Fruit fly (Drosophila melanogaster): Measurements from ENCODE around the gene Pmvk.
A peak's percentile ranks its signal among the peaks of the same experiment; 100 is the strongest.

Pmvk gene

dm6 chr2L:19549412-19549811 lies 30.7 kb downstream of the Pmvk start (continued):
- no peak for TF ChIP-seq sim (GFP tag; IDR thresholded peaks at IDR 0.05)
- no peak for TF ChIP-seq CG13775 (GFP tag; optimal IDR thresholded peaks at IDR 0.05)
- TF ChIP-seq caup (GFP tag; optimal IDR thresholded peaks at IDR 0.05; ENCODE audit: severe bottlenecking): peak; percentile 47
- TF ChIP-seq lbe (GFP tag; optimal IDR thresholded peaks at IDR 0.05): no peak
- TF ChIP-seq gsb-n (tag; optimal IDR thresholded peaks at IDR 0.05): no peak
- TF ChIP-seq CG34376 (GFP tag; optimal IDR thresholded peaks at IDR 0.05): peak; percentile 92
- TF ChIP-seq Mes4 (GFP tag; optimal IDR thresholded peaks at IDR 0.05): no peak
- no peak for TF ChIP-seq gt (GFP tag; IDR thresholded peaks at IDR 0.05)
- TF ChIP-seq mam (GFP tag; optimal IDR thresholded peaks at IDR 0.05): no peak
- TF ChIP-seq CG4820 (GFP tag; optimal IDR thresholded peaks at IDR 0.05): no peak
- no peak for TF ChIP-seq sd (tag; optimal IDR thresholded peaks at IDR 0.05)
- peak; percentile 21; the same call in 1 of the 2 replicates for TF ChIP-seq CG13287 (GFP tag; IDR thresholded peaks at IDR 0.05; ENCODE audit: partially characterized antibody)
- no peak for TF ChIP-seq ap (GFP tag; IDR thresholded peaks at IDR 0.05)
- no peak for TF ChIP-seq HmgD (GFP tag; optimal IDR thresholded peaks at IDR 0.05)
- TF ChIP-seq gro (GFP tag; optimal IDR thresholded peaks at IDR 0.05): no peak
- TF ChIP-seq so (GFP tag; IDR thresholded peaks at IDR 0.05): peak; percentile 50; the same call in 1 of the 3 replicates
- no peak for TF ChIP-seq CG11560 (tag; IDR thresholded peaks at IDR 0.05)
- no peak for TF ChIP-seq CG3838 (GFP tag; optimal IDR thresholded peaks at IDR 0.05)
- TF ChIP-seq Sox100B (GFP tag; optimal IDR thresholded peaks at IDR 0.05): no peak
- no peak for TF ChIP-seq CG17912 (GFP tag; optimal IDR thresholded peaks at IDR 0.05)
- no peak for TF ChIP-seq CG10366 (GFP tag; IDR thresholded peaks at IDR 0.05)
- TF ChIP-seq unpg (GFP tag; optimal IDR thresholded peaks at IDR 0.05): no peak
- no peak for TF ChIP-seq CG32532 (GFP tag; IDR thresholded peaks at IDR 0.05)
- TF ChIP-seq kay (GFP tag; optimal IDR thresholded peaks at IDR 0.05): no peak
- 0 out of 2 replicates have a peak, but pooled peaks have one; percentile 7 for TF ChIP-seq Xrp1 (GFP tag; IDR thresholded peaks at IDR 0.05)
- no peak for TF ChIP-seq Dad (GFP tag; optimal IDR thresholded peaks at IDR 0.05)
- TF ChIP-seq CHES-1-like (GFP tag; optimal IDR thresholded peaks at IDR 0.05): no peak
- TF ChIP-seq CG14965 (GFP tag; optimal IDR thresholded peaks at IDR 0.05; ENCODE audit: borderline replicate concordance): no peak
- TF ChIP-seq emc (GFP tag; optimal IDR thresholded peaks at IDR 0.05): no peak
- TF ChIP-seq hkb (optimal IDR thresholded peaks at IDR 0.05): no peak
- no peak for TF ChIP-seq hkb (GFP tag; IDR thresholded peaks at IDR 0.05)
- no peak for TF ChIP-seq CG9932 (GFP tag; IDR thresholded peaks at IDR 0.05)
- peak; percentile 46; the same call in 1 of the 3 replicates for TF ChIP-seq Dbx (GFP tag; IDR thresholded peaks at IDR 0.05)
- no peak for TF ChIP-seq CG9876 (GFP tag; optimal IDR thresholded peaks at IDR 0.05)
- no peak for TF ChIP-seq Sry-β (GFP tag; optimal IDR thresholded peaks at IDR 0.05)
- TF ChIP-seq odd (GFP tag; optimal IDR thresholded peaks at IDR 0.05): peak; percentile 23
- TF ChIP-seq cato (GFP tag; optimal IDR thresholded peaks at IDR 0.05; ENCODE audit: borderline replicate concordance): no peak
- peak; percentile 88 for TF ChIP-seq CG10543 (GFP tag; optimal IDR thresholded peaks at IDR 0.05)
- no peak for TF ChIP-seq CG10274 (GFP tag; optimal IDR thresholded peaks at IDR 0.05)
- TF ChIP-seq HmgZ (tag; optimal IDR thresholded peaks at IDR 0.05): no peak
- TF ChIP-seq btn (GFP tag; optimal IDR thresholded peaks at IDR 0.05): no peak
- no peak for TF ChIP-seq CG3163 (GFP tag; optimal IDR thresholded peaks at IDR 0.05)
- no peak for TF ChIP-seq CG17328 (GFP tag; IDR thresholded peaks at IDR 0.05)
- peak; percentile 47 for TF ChIP-seq CG4360 (GFP tag; IDR thresholded peaks at IDR 0.05)
- no peak for TF ChIP-seq Lim3 (GFP tag; IDR thresholded peaks at IDR 0.05)
- TF ChIP-seq CG4424 (GFP tag; optimal IDR thresholded peaks at IDR 0.05): no peak
- TF ChIP-seq gfzf (GFP tag; optimal IDR thresholded peaks at IDR 0.05): no peak
- no peak for TF ChIP-seq CG15479 (GFP tag; optimal IDR thresholded peaks at IDR 0.05)
- TF ChIP-seq E2f2 (GFP tag; IDR thresholded peaks at IDR 0.05): peak; percentile 8; the same call in 1 of the 2 replicates
- no peak for TF ChIP-seq Gsc (GFP tag; IDR thresholded peaks at IDR 0.05)
- TF ChIP-seq chif (GFP tag; optimal IDR thresholded peaks at IDR 0.05): no peak
- TF ChIP-seq Asciz (GFP tag; optimal IDR thresholded peaks at IDR 0.05): no peak
- no peak for TF ChIP-seq danr (GFP tag; IDR thresholded peaks at IDR 0.05)

All from whole organism, embryonic.